Fruit fly (Drosophila melanogaster) Kc167 (cell line): ENCODE measurements around the gene CG13384.

Experiments used
- Sin3A ChIP-seq: fragments of >200 bp; optimal IDR thresholded peaks from 2 replicates; lab custom pipeline; 2018; ENCODE audit warnings: missing external identifiers
- h ChIP-seq: fragments of >200 bp; optimal IDR thresholded peaks from 3 replicates; lab custom pipeline; 2018; ENCODE audit warnings: missing external identifiers
- insv ChIP-seq: fragments of >200 bp; optimal IDR thresholded peaks from 3 replicates; lab custom pipeline; 2018; ENCODE audit warnings: missing external identifiers
- psq ChIP-seq: fragments of >200 bp; optimal IDR thresholded peaks from 2 replicates; lab custom pipeline; 2017; ENCODE audit warnings: missing external identifiers
- ttk ChIP-seq: sonication (Bioruptor generic); optimal IDR thresholded peaks from 2 replicates; lab custom pipeline; 2017; ENCODE audit warnings: missing external identifiers

dm6 chr2L:8385849-8386248 is 1.6 kb downstream of the CG13384 start:
- TF ChIP-seq h (lab: Kevin White, UChicago) (no peak), ttk (lab: Kevin White, UChicago) (no peak), psq (lab: Kevin White, UChicago) (no peak), insv (lab: Kevin White, UChicago) (no peak), Sin3A (lab: Kevin White, UChicago) (no peak)
